Worm (Caenorhabditis elegans) whole organism, early embryonic: ENCODE results near the gene K11E4.6.

Experiments
- B0310.2 ChIP-seq: sonication (generic microtip); optimal IDR thresholded peaks from 2 replicates; lab custom pipeline; 2016; ENCODE audit warnings: mild to moderate bottlenecking, missing genetic modification characterization, missing compliant biosample characterization
- F13C5.2 ChIP-seq: sonication (generic microtip); optimal IDR thresholded peaks from 2 replicates; lab custom pipeline; 2017; ENCODE audit warnings: mild to moderate bottlenecking, missing genetic modification characterization, inconsistent platforms, missing compliant biosample characterization
- aly-1 ChIP-seq: sonication (generic microtip); optimal IDR thresholded peaks from 2 replicates; lab custom pipeline; 2016; ENCODE audit warnings: missing genetic modification characterization, missing compliant biosample characterization
- ama-1 ChIP-seq: fragments of 150-350 bp; optimal IDR thresholded peaks from 2 replicates; lab custom pipeline; 2014
- ceh-13 ChIP-seq: fragments of 200-800 bp; sonication (Bioruptor generic); optimal IDR thresholded peaks from 2 replicates; lab custom pipeline; 2018; ENCODE audit warnings: mild to moderate bottlenecking, missing genetic modification characterization, missing compliant biosample characterization
- ceh-36 ChIP-seq: sonication (generic microtip); optimal IDR thresholded peaks from 2 replicates; lab custom pipeline; 2016; ENCODE audit warnings: missing genetic modification characterization, inconsistent platforms, missing compliant biosample characterization
- hmbx-1 ChIP-seq: sonication (generic microtip); optimal IDR thresholded peaks from 2 replicates; lab custom pipeline; 2016; ENCODE audit warnings: mild to moderate bottlenecking, missing genetic modification characterization, missing compliant biosample characterization
- hmg-4 ChIP-seq: fragments of 200-800 bp; sonication (Bioruptor generic); optimal IDR thresholded peaks from 2 replicates; lab custom pipeline; 2018; ENCODE audit warnings: mild to moderate bottlenecking, missing genetic modification characterization, missing compliant biosample characterization
- pes-1 ChIP-seq: fragments of 200-800 bp; sonication (Bioruptor generic); IDR thresholded peaks from 2 replicates; pipeline ENCODE4 v1.3.6; 2022; ENCODE audit warnings: missing genetic modification reagents, missing genetic modification characterization, missing compliant biosample characterization
- scrt-1 ChIP-seq: fragments of 200-800 bp; sonication (Bioruptor generic); IDR thresholded peaks from 2 replicates; pipeline ENCODE4 v1.3.6; 2022; ENCODE audit warnings: missing genetic modification characterization, missing compliant biosample characterization
- sea-1 ChIP-seq: fragments of 200-800 bp; sonication (Bioruptor generic); conservative IDR thresholded peaks from 2 replicates; pipeline ENCODE4 v1.3.6; 2022; ENCODE audit warnings: missing genetic modification characterization, missing compliant biosample characterization
- tbx-11 ChIP-seq: fragments of 200-800 bp; sonication (Bioruptor generic); IDR thresholded peaks from 2 replicates; pipeline ENCODE4 v1.3.6; 2022; ENCODE audit warnings: missing genetic modification characterization, missing compliant biosample characterization
- tbx-37 ChIP-seq: fragments of 200-800 bp; sonication (Bioruptor generic); conservative IDR thresholded peaks from 2 replicates; pipeline ENCODE4 v1.3.6; 2022; ENCODE audit warnings: missing genetic modification reagents, missing genetic modification characterization, missing compliant biosample characterization
- tra-4 ChIP-seq: sonication (generic microtip); optimal IDR thresholded peaks from 2 replicates; lab custom pipeline; 2017; ENCODE audit warnings: missing genetic modification characterization, missing compliant biosample characterization

DNA sequence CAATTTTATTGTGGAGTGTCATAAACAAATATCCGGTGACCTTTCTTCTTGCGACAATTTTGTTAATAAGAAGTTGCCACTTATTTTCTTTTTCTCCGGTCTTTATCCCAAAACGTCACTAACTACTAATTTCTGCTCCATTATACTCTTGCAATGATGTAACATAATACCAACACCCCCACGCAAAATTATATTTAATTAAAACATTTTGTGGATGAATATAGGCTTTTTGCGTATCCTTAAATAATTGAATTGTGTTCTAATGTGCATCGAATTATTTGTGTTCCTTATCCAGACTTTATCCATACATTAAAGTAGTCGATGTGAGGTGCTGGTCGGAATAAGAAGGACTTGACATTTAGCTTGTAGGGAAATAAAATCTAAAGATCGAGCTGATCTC, 21.5 kb upstream of the K11E4.6 start:
- TF ChIP-seq scrt-1 (GFP tag; lab: Robert Waterston, UW), result no peak
- TF ChIP-seq hmg-4 (GFP tag; lab: Kevin White, UChicago), result no peak
- TF ChIP-seq ceh-13, result no peak
- TF ChIP-seq tbx-37 (GFP tag; lab: Robert Waterston, UW), result no peak
- TF ChIP-seq hmbx-1 (tag; lab: Kevin White, UChicago), result no peak
- TF ChIP-seq ama-1, result no peak
- no peak for TF ChIP-seq aly-1 (tag; lab: Kevin White, UChicago)
- no peak for TF ChIP-seq tbx-11 (GFP tag; lab: Robert Waterston, UW)
- no peak for TF ChIP-seq sea-1
- no peak for TF ChIP-seq ceh-36 (tag; lab: Kevin White, UChicago)
- TF ChIP-seq F13C5.2 (tag; lab: Kevin White, UChicago), result no peak
- TF ChIP-seq tra-4, result no peak
- no peak for TF ChIP-seq pes-1 (GFP tag; lab: Robert Waterston, UW)
- no peak for TF ChIP-seq B0310.2 (tag; lab: Kevin White, UChicago)
